Fruit fly (Drosophila melanogaster): ENCODE measurements around the gene CHKov1.

- TF ChIP-seq psq (optimal IDR thresholded peaks at IDR 0.05) (no peak), CG8478 (optimal IDR thresholded peaks at IDR 0.05) (no peak), EcR (GFP tag; optimal IDR thresholded peaks at IDR 0.05) (no peak)
Observed at dm6 chr3R:25279796-25280350, 49.2 kb downstream of the CHKov1 start, which contains the start of gene CG10514.
